Fruit fly (Drosophila melanogaster) whole organism, embryonic: ENCODE data around the gene DENR.

ENCODE experiments used
- Adf1 ChIP-seq: fragments of 200-800 bp; sonication (Bioruptor generic); IDR thresholded peaks from 2 replicates; pipeline ENCODE4 v1.3.6; 2022; ENCODE audit warnings: missing biosample characterization, missing genetic modification characterization
- Atf6 ChIP-seq: fragments of 200-800 bp; sonication (Bioruptor generic); IDR thresholded peaks from 2 replicates; pipeline ENCODE4 v1.3.6; 2022; ENCODE audit warnings: missing biosample characterization, missing genetic modification characterization
- CG10147 ChIP-seq: fragments of 200-800 bp; sonication (Bioruptor generic); optimal IDR thresholded peaks from 2 replicates; lab custom pipeline; 2019; ENCODE audit warnings: missing biosample characterization, mild to moderate bottlenecking, missing genetic modification characterization, moderate library complexity
- CG1024 ChIP-seq: fragments of 200-800 bp; sonication (Bioruptor generic); IDR thresholded peaks from 2 replicates; pipeline ENCODE4 v1.3.6; 2022; ENCODE audit warnings: missing biosample characterization, missing genetic modification characterization
- CG10274 ChIP-seq: fragments of 200-800 bp; sonication (Bioruptor generic); optimal IDR thresholded peaks from 3 replicates; lab custom pipeline; 2017; ENCODE audit warnings: missing biosample characterization, mild to moderate bottlenecking, missing genetic modification characterization
- CG10431 ChIP-seq: fragments of 200-800 bp; sonication (Bioruptor generic); optimal IDR thresholded peaks from 3 replicates; lab custom pipeline; 2018; ENCODE audit warnings: missing biosample characterization, mild to moderate bottlenecking, missing genetic modification characterization
- CG11398 ChIP-seq: fragments of 200-800 bp; sonication (Bioruptor generic); optimal IDR thresholded peaks from 2 replicates; lab custom pipeline; 2016; ENCODE audit warnings: missing biosample characterization, missing genetic modification characterization
- CG12659 ChIP-seq: fragments of 200-800 bp; sonication (Bioruptor generic); optimal IDR thresholded peaks from 3 replicates; lab custom pipeline; 2017; ENCODE audit warnings: mild to moderate bottlenecking, missing biosample characterization, missing genetic modification reagents, missing genetic modification characterization
- CG14860 ChIP-seq: fragments of 200-800 bp; sonication (Bioruptor generic); IDR thresholded peaks from 3 replicates; pipeline ENCODE4 v1.3.6; 2022; ENCODE audit warnings: missing biosample characterization, missing genetic modification characterization; ENCODE audit not compliant: partially characterized antibody
- CG17186 ChIP-seq: fragments of 200-800 bp; sonication (Bioruptor generic); optimal IDR thresholded peaks from 3 replicates; lab custom pipeline; 2017; ENCODE audit warnings: missing biosample characterization, missing genetic modification reagents, missing genetic modification characterization
- CG18476 ChIP-seq: fragments of 200-800 bp; sonication (Bioruptor generic); optimal IDR thresholded peaks from 2 replicates; lab custom pipeline; 2016; ENCODE audit warnings: missing biosample characterization, mild to moderate bottlenecking, missing genetic modification characterization
- CG2120 ChIP-seq: fragments of 200-800 bp; sonication (Bioruptor generic); optimal IDR thresholded peaks from 3 replicates; lab custom pipeline; 2016; ENCODE audit warnings: missing biosample characterization, missing genetic modification characterization
- CG2129 ChIP-seq: fragments of 200-800 bp; sonication (Bioruptor generic); IDR thresholded peaks from 2 replicates; pipeline ENCODE4 v1.3.6; 2022; ENCODE audit warnings: missing biosample characterization, missing genetic modification characterization; ENCODE audit not compliant: partially characterized antibody
- CG2678 ChIP-seq: fragments of 200-800 bp; sonication (Bioruptor generic); optimal IDR thresholded peaks from 3 replicates; lab custom pipeline; 2019; ENCODE audit warnings: missing biosample characterization, mild to moderate bottlenecking, missing genetic modification characterization, moderate library complexity
- CG31224 ChIP-seq: fragments of 200-800 bp; sonication (Bioruptor generic); IDR thresholded peaks from 2 replicates; pipeline ENCODE4 v1.3.6; 2022; ENCODE audit warnings: missing biosample characterization, missing genetic modification characterization
- CG31441 ChIP-seq: fragments of 200-800 bp; sonication (Bioruptor generic); IDR thresholded peaks from 2 replicates; pipeline ENCODE4 v1.3.6; 2022; ENCODE audit warnings: missing biosample characterization, missing genetic modification characterization
- CG3847 ChIP-seq: fragments of 200-800 bp; sonication (Bioruptor generic); IDR thresholded peaks from 2 replicates; pipeline ENCODE4 v1.3.6; 2022; ENCODE audit warnings: missing biosample characterization, missing genetic modification characterization
- CG4707 ChIP-seq: fragments of 200-800 bp; sonication (Bioruptor generic); optimal IDR thresholded peaks from 2 replicates; lab custom pipeline; 2018; ENCODE audit warnings: missing biosample characterization, mild to moderate bottlenecking, missing genetic modification characterization, moderate library complexity
- CG6272 ChIP-seq: fragments of 200-800 bp; sonication (Bioruptor generic); IDR thresholded peaks from 2 replicates; pipeline ENCODE4 v1.3.6; 2022; ENCODE audit warnings: missing biosample characterization, missing genetic modification characterization
- CG8359 ChIP-seq: fragments of 200-800 bp; sonication (Bioruptor generic); optimal IDR thresholded peaks from 2 replicates; lab custom pipeline; 2017; ENCODE audit warnings: missing biosample characterization, mild to moderate bottlenecking, missing genetic modification characterization, borderline replicate concordance
- CG9727 ChIP-seq: fragments of 200-800 bp; sonication (Bioruptor generic); optimal IDR thresholded peaks from 3 replicates; lab custom pipeline; 2017; ENCODE audit warnings: missing biosample characterization, mild to moderate bottlenecking, missing genetic modification characterization
- Dad ChIP-seq: fragments of 200-800 bp; sonication (Bioruptor generic); optimal IDR thresholded peaks from 3 replicates; lab custom pipeline; 2016; ENCODE audit warnings: missing biosample characterization, missing genetic modification characterization
- Dbx ChIP-seq: fragments of 200-800 bp; sonication (Bioruptor generic); IDR thresholded peaks from 3 replicates; pipeline ENCODE4 v1.3.6; 2022; ENCODE audit warnings: missing biosample characterization, missing genetic modification characterization
- Dip3 ChIP-seq: fragments of 200-800 bp; sonication (Bioruptor generic); optimal IDR thresholded peaks from 3 replicates; lab custom pipeline; 2016; ENCODE audit warnings: missing biosample characterization, missing genetic modification characterization
- Fer2 ChIP-seq: fragments of 200-800 bp; sonication (Bioruptor generic); optimal IDR thresholded peaks from 2 replicates; lab custom pipeline; 2018; ENCODE audit warnings: missing biosample characterization, mild to moderate bottlenecking, missing genetic modification characterization, moderate library complexity
- H15 ChIP-seq: fragments of 200-800 bp; sonication (Bioruptor generic); IDR thresholded peaks from 3 replicates; pipeline ENCODE4 v1.3.6; 2022; ENCODE audit warnings: missing biosample characterization, missing genetic modification characterization
- HLHmδ ChIP-seq: fragments of 200-800 bp; sonication (Bioruptor generic); optimal IDR thresholded peaks from 2 replicates; lab custom pipeline; 2018; ENCODE audit warnings: missing biosample characterization, mild to moderate bottlenecking, missing genetic modification characterization, moderate library complexity
- Lpt ChIP-seq: fragments of >200 bp; optimal IDR thresholded peaks from 2 replicates; lab custom pipeline; 2018; ENCODE audit warnings: missing biosample characterization, missing genetic modification characterization
- Optix ChIP-seq: fragments of 200-800 bp; sonication (Bioruptor generic); IDR thresholded peaks from 3 replicates; pipeline ENCODE4 v1.3.6; 2022; ENCODE audit warnings: missing biosample characterization, missing genetic modification characterization
- Stat92E ChIP-seq, 3 experiments: fragments of >200 bp in 2 of 3; fragments of 200-800 bp in 1 of 3; sonication (Bioruptor generic) in 1 of 3; optimal IDR thresholded peaks; 2 replicates each; lab custom pipeline; 2017 to 2019; ENCODE audit warnings: missing biosample characterization in 3 of 3, missing genetic modification characterization in 3 of 3, mild to moderate bottlenecking in 1 of 3, moderate library complexity in 1 of 3
- Xbp1 ChIP-seq: fragments of 200-800 bp; sonication (Bioruptor generic); optimal IDR thresholded peaks from 3 replicates; lab custom pipeline; 2016; ENCODE audit warnings: missing biosample characterization, mild to moderate bottlenecking, missing genetic modification characterization
- aop ChIP-seq: fragments of 200-800 bp; sonication (Bioruptor generic); IDR thresholded peaks from 2 replicates; pipeline ENCODE4 v1.3.6; 2022; ENCODE audit warnings: missing biosample characterization, missing genetic modification characterization
- bab2 ChIP-seq: fragments of 200-800 bp; sonication (Bioruptor generic); optimal IDR thresholded peaks from 2 replicates; lab custom pipeline; 2016; ENCODE audit warnings: missing biosample characterization, missing genetic modification characterization
- chn ChIP-seq: fragments of 200-800 bp; sonication (Bioruptor generic); optimal IDR thresholded peaks from 2 replicates; lab custom pipeline; 2016; ENCODE audit warnings: missing biosample characterization, missing genetic modification characterization
- crc ChIP-seq: fragments of 200-800 bp; sonication (Bioruptor generic); optimal IDR thresholded peaks from 2 replicates; lab custom pipeline; 2016; ENCODE audit warnings: missing biosample characterization, missing genetic modification characterization
- ewg ChIP-seq: fragments of 200-800 bp; sonication (Bioruptor generic); optimal IDR thresholded peaks from 3 replicates; lab custom pipeline; 2017; ENCODE audit warnings: mild to moderate bottlenecking, missing biosample characterization, missing genetic modification reagents, missing genetic modification characterization
- fd102C ChIP-seq: fragments of 200-800 bp; sonication (Bioruptor generic); optimal IDR thresholded peaks from 2 replicates; lab custom pipeline; 2018; ENCODE audit warnings: missing biosample characterization, mild to moderate bottlenecking, missing genetic modification characterization, moderate library complexity
- fu2 ChIP-seq: fragments of 200-800 bp; sonication (Bioruptor generic); optimal IDR thresholded peaks from 2 replicates; lab custom pipeline; 2016; ENCODE audit warnings: missing biosample characterization, missing genetic modification characterization
- hth ChIP-seq: fragments of >200 bp; optimal IDR thresholded peaks from 2 replicates; lab custom pipeline; 2017; ENCODE audit warnings: inconsistent platforms
- kay ChIP-seq: fragments of 200-800 bp; sonication (Bioruptor generic); optimal IDR thresholded peaks from 2 replicates; lab custom pipeline; 2016; ENCODE audit warnings: missing biosample characterization, missing genetic modification characterization
- knrl ChIP-seq: fragments of 200-800 bp; sonication (Bioruptor generic); IDR thresholded peaks from 3 replicates; pipeline ENCODE4 v1.3.6; 2022; ENCODE audit warnings: missing biosample characterization, missing genetic modification characterization; ENCODE audit not compliant: partially characterized antibody
- maf-S ChIP-seq: fragments of 200-800 bp; sonication (Bioruptor generic); optimal IDR thresholded peaks from 2 replicates; lab custom pipeline; 2016; ENCODE audit warnings: missing biosample characterization, missing genetic modification characterization
- nau ChIP-seq: fragments of 200-800 bp; sonication (Bioruptor generic); optimal IDR thresholded peaks from 3 replicates; lab custom pipeline; 2017; ENCODE audit warnings: missing biosample characterization, mild to moderate bottlenecking, missing genetic modification characterization, missing genetic modification reagents
- oc ChIP-seq: fragments of 200-800 bp; sonication (Bioruptor generic); optimal IDR thresholded peaks from 2 replicates; lab custom pipeline; 2018; ENCODE audit warnings: missing biosample characterization, mild to moderate bottlenecking, missing genetic modification characterization, moderate library complexity
- pfk ChIP-seq: fragments of 200-800 bp; sonication (Bioruptor generic); optimal IDR thresholded peaks from 2 replicates; lab custom pipeline; 2018; ENCODE audit warnings: missing biosample characterization, mild to moderate bottlenecking, missing genetic modification characterization, moderate library complexity
- pita ChIP-seq: fragments of 200-800 bp; sonication (Bioruptor generic); optimal IDR thresholded peaks from 2 replicates; lab custom pipeline; 2017; ENCODE audit warnings: missing biosample characterization, mild to moderate bottlenecking, missing genetic modification characterization
- pros ChIP-seq: fragments of 200-800 bp; sonication (Bioruptor generic); optimal IDR thresholded peaks from 3 replicates; lab custom pipeline; 2019; ENCODE audit warnings: missing biosample characterization, mild to moderate bottlenecking, missing genetic modification characterization, moderate library complexity
- repo ChIP-seq: fragments of 200-800 bp; sonication (Bioruptor generic); optimal IDR thresholded peaks from 2 replicates; lab custom pipeline; 2016; ENCODE audit warnings: missing biosample characterization, missing genetic modification characterization
- slbo ChIP-seq: fragments of 200-800 bp; sonication (Bioruptor generic); IDR thresholded peaks from 2 replicates; pipeline ENCODE4 v1.3.6; 2022; ENCODE audit warnings: missing biosample characterization, missing genetic modification characterization
- tna ChIP-seq: fragments of 200-800 bp; sonication (Bioruptor generic); IDR thresholded peaks from 2 replicates; pipeline ENCODE4 v1.3.6; 2022; ENCODE audit warnings: missing biosample characterization, missing genetic modification characterization; ENCODE audit not compliant: partially characterized antibody
- trh ChIP-seq: fragments of 200-800 bp; sonication (Bioruptor generic); optimal IDR thresholded peaks from 2 replicates; lab custom pipeline; 2016; ENCODE audit warnings: missing biosample characterization, missing genetic modification characterization
- vvl ChIP-seq: fragments of 200-800 bp; sonication (Bioruptor generic); IDR thresholded peaks from 2 replicates; pipeline ENCODE4 v1.3.6; 2022; ENCODE audit warnings: missing biosample characterization, missing genetic modification characterization

Gene DENR

dm6 chrX:16854746-16855145, 31.6 kb downstream of the DENR start (continued):
- TF ChIP-seq maf-S (GFP tag; lab: Kevin White, UChicago) (no peak), pita (GFP tag; lab: Kevin White, UChicago) (no peak), Fer2 (tag; lab: Kevin White, UChicago) (no peak), CG4707 (GFP tag; lab: Kevin White, UChicago) (no peak), HLHmδ (GFP tag; lab: Kevin White, UChicago) (no peak), trh (GFP tag; lab: Kevin White, UChicago) (no peak), CG8359 (GFP tag; lab: Kevin White, UChicago) (no peak), fu2 (no peak), ewg (peak; percentile 43), crc (GFP tag; lab: Kevin White, UChicago) (no peak), bab2 (GFP tag; lab: Kevin White, UChicago) (peak; percentile 2), kay (no peak), pros (GFP tag; lab: Kevin White, UChicago) (no peak), knrl (GFP tag; lab: Robert Waterston, UW) (no peak), CG9727 (GFP tag; lab: Kevin White, UChicago) (peak; percentile 41), aop (GFP tag; lab: Robert Waterston, UW) (no peak), CG1024 (GFP tag; lab: Robert Waterston, UW) (no peak), CG6272 (GFP tag; lab: Robert Waterston, UW) (no peak), Dad (GFP tag; lab: Kevin White, UChicago) (no peak), CG12659 (peak; percentile 51), Stat92E (GFP tag; optimal IDR thresholded peaks at IDR 0.05; lab: Kevin White, UChicago) (no peak), CG14860 (GFP tag; lab: Robert Waterston, UW) (no peak), oc (tag; lab: Kevin White, UChicago) (no peak), fd102C (GFP tag; lab: Kevin White, UChicago) (no peak), hth (lab: Kevin White, UChicago) (no peak), CG31224 (GFP tag; lab: Robert Waterston, UW) (no peak), CG2678 (tag; lab: Kevin White, UChicago) (peak; percentile 80), chn (no peak), CG2120 (GFP tag; lab: Kevin White, UChicago) (peak; percentile 30), Xbp1 (peak; percentile 47), CG10274 (GFP tag; lab: Kevin White, UChicago) (no peak), tna (GFP tag; lab: Robert Waterston, UW) (no peak), slbo (GFP tag; lab: Robert Waterston, UW) (peak; percentile 38; the same call in 1 of the 2 replicates), Adf1 (no peak), Optix (GFP tag; lab: Robert Waterston, UW) (no peak), vvl (GFP tag; lab: Robert Waterston, UW) (no peak), nau (GFP tag; lab: Kevin White, UChicago) (no peak), CG2129 (GFP tag; lab: Robert Waterston, UW) (no peak), CG10147 (GFP tag; lab: Kevin White, UChicago) (peak; percentile 56), Lpt (GFP tag; lab: Kevin White, UChicago) (no peak), CG17186 (no peak), repo (GFP tag; lab: Kevin White, UChicago) (no peak), CG3847 (GFP tag; lab: Robert Waterston, UW) (no peak), CG18476 (GFP tag; lab: Kevin White, UChicago) (no peak), pfk (no peak), Atf6 (GFP tag; lab: Robert Waterston, UW) (no peak; the same call in 1 of the 2 replicates), CG31441 (peak; percentile 77), CG10431 (GFP tag; lab: Kevin White, UChicago) (no peak), Dbx (GFP tag; lab: Robert Waterston, UW) (no peak), H15 (GFP tag; lab: Robert Waterston, UW) (no peak), CG11398 (GFP tag; lab: Kevin White, UChicago) (no peak), Dip3 (peak; percentile 2)
